Worm (Caenorhabditis elegans) whole organism, early embryonic: Measurements from ENCODE around the gene feh-1.

Experiments used
- B0310.2 ChIP-seq: sonication (generic microtip); optimal IDR thresholded peaks from 2 replicates; lab custom pipeline; 2016; ENCODE audit warnings: mild to moderate bottlenecking, missing genetic modification characterization, missing compliant biosample characterization
- F13C5.2 ChIP-seq: sonication (generic microtip); optimal IDR thresholded peaks from 2 replicates; lab custom pipeline; 2017; ENCODE audit warnings: mild to moderate bottlenecking, missing genetic modification characterization, inconsistent platforms, missing compliant biosample characterization
- aly-1 ChIP-seq: sonication (generic microtip); optimal IDR thresholded peaks from 2 replicates; lab custom pipeline; 2016; ENCODE audit warnings: missing genetic modification characterization, missing compliant biosample characterization
- ama-1 ChIP-seq: fragments of 150-350 bp; optimal IDR thresholded peaks from 2 replicates; lab custom pipeline; 2014
- ceh-13 ChIP-seq: fragments of 200-800 bp; sonication (Bioruptor generic); optimal IDR thresholded peaks from 2 replicates; lab custom pipeline; 2018; ENCODE audit warnings: mild to moderate bottlenecking, missing genetic modification characterization, missing compliant biosample characterization
- ceh-36 ChIP-seq: sonication (generic microtip); optimal IDR thresholded peaks from 2 replicates; lab custom pipeline; 2016; ENCODE audit warnings: missing genetic modification characterization, inconsistent platforms, missing compliant biosample characterization
- ets-7 ChIP-seq: sonication (generic microtip); optimal IDR thresholded peaks from 2 replicates; lab custom pipeline; 2016; ENCODE audit warnings: missing genotype, missing genetic modification characterization, missing compliant biosample characterization
- flt-1 ChIP-seq: fragments of 200-800 bp; sonication (Bioruptor generic); IDR thresholded peaks from 2 replicates; pipeline ENCODE4 v1.3.6; 2022; ENCODE audit warnings: missing genetic modification characterization, missing compliant biosample characterization
- hmbx-1 ChIP-seq: sonication (generic microtip); optimal IDR thresholded peaks from 2 replicates; lab custom pipeline; 2016; ENCODE audit warnings: mild to moderate bottlenecking, missing genetic modification characterization, missing compliant biosample characterization
- hmg-4 ChIP-seq: fragments of 200-800 bp; sonication (Bioruptor generic); optimal IDR thresholded peaks from 2 replicates; lab custom pipeline; 2018; ENCODE audit warnings: mild to moderate bottlenecking, missing genetic modification characterization, missing compliant biosample characterization
- hnd-1 ChIP-seq: sonication (generic microtip); optimal IDR thresholded peaks from 2 replicates; lab custom pipeline; 2016; ENCODE audit warnings: missing genetic modification characterization, missing compliant biosample characterization
- pes-1 ChIP-seq: fragments of 200-800 bp; sonication (Bioruptor generic); IDR thresholded peaks from 2 replicates; pipeline ENCODE4 v1.3.6; 2022; ENCODE audit warnings: missing genetic modification reagents, missing genetic modification characterization, missing compliant biosample characterization
- scrt-1 ChIP-seq: fragments of 200-800 bp; sonication (Bioruptor generic); IDR thresholded peaks from 2 replicates; pipeline ENCODE4 v1.3.6; 2022; ENCODE audit warnings: missing genetic modification characterization, missing compliant biosample characterization
- sea-1 ChIP-seq: fragments of 200-800 bp; sonication (Bioruptor generic); conservative IDR thresholded peaks from 2 replicates; pipeline ENCODE4 v1.3.6; 2022; ENCODE audit warnings: missing genetic modification characterization, missing compliant biosample characterization
- tbx-11 ChIP-seq: fragments of 200-800 bp; sonication (Bioruptor generic); IDR thresholded peaks from 2 replicates; pipeline ENCODE4 v1.3.6; 2022; ENCODE audit warnings: missing genetic modification characterization, missing compliant biosample characterization
- tbx-37 ChIP-seq: fragments of 200-800 bp; sonication (Bioruptor generic); conservative IDR thresholded peaks from 2 replicates; pipeline ENCODE4 v1.3.6; 2022; ENCODE audit warnings: missing genetic modification reagents, missing genetic modification characterization, missing compliant biosample characterization
- tra-4 ChIP-seq: sonication (generic microtip); optimal IDR thresholded peaks from 2 replicates; lab custom pipeline; 2017; ENCODE audit warnings: missing genetic modification characterization, missing compliant biosample characterization

Gene feh-1

DNA sequence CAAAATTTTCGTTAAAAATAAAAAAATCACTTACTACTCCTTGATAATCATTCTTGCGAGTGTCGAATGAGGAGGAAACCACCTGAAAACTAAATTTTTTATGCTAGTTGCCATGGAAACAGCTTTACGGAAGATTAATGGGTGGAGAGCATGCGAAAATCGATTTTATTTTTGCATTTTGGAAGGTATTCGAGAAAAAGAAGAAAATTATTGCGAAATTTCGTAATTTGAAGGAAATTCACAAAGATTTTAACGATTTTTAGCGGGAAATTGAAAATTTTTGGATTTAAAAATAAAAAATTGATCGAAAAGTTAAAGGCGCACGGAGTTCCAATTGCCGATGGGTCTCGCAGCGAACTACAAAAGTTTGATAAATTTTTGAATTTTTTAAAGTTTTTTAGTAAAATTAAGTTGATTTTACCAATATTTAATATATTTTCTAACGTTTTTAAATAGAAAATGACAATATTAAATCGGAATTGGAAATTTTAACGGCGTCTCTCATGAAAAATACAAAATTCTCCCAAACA is 26.0 kb downstream of the feh-1 start, which contains the start of gene Y54F10AR.1:
Gene Y54F10AR.1, minus strand, starts transcription at position 51 of the 530 bp plus-strand sequence.
- TF ChIP-seq scrt-1 (GFP tag; lab: Robert Waterston, UW) (no peak), ceh-36 (tag; lab: Kevin White, UChicago) (no peak), hmg-4 (GFP tag; lab: Kevin White, UChicago) (no peak), ets-7 (no peak), hmbx-1 (tag; lab: Kevin White, UChicago) (no peak), F13C5.2 (tag; lab: Kevin White, UChicago) (no peak), ama-1 (lab: Kevin White, UChicago) (no peak), tbx-11 (GFP tag; lab: Robert Waterston, UW) (no peak), B0310.2 (no peak), tra-4 (no peak), pes-1 (GFP tag; lab: Robert Waterston, UW) (no peak)

DNA sequence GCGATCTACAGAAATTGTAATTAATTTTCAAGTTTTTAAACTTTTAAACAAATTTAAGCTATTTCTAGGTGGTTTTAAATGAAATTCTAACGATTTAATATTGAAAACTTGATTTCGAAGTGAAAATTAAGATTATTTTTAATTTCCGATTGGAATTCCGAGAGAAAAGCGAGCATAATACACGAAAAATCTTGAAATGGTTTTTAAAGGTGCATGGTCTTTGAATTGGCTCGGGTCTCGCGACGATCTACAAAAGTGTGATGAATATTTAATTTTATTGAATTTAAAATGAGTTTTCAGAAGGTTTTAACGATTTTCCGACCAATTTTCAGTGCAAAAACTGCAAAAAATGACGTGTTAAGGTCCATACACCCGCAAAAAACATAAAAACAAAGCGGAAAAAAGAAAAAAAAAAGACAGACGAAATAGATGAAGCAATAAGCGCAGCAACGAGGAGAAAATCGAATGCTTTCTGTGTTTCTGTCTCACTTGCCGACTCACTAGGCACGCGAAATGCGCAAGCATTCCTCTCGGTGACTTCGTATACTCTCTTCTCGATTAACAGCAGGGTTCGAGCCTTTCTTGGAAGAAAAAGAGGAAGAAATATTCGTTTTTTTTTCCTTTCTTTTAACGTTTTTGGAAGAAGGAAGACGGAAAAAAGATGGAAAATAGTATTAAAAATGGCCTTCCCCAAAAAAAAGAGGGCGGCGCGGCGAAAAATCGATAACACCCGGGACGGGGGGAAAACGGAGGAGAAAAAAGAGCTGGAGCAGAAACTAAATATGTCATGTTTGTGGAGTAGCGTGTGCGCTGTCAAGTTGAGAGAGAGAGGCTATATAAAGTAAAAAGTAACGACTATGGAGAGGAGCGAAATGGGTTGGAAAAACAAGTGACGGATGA is 26.9 kb downstream of the feh-1 start:
- TF ChIP-seq ceh-36 (tag; lab: Kevin White, UChicago) (no peak), hmg-4 (GFP tag; lab: Kevin White, UChicago) (peak; percentile 28), F13C5.2 (tag; lab: Kevin White, UChicago) (peak; percentile 55), pes-1 (GFP tag; lab: Robert Waterston, UW) (0 out of 2 replicates have a peak, but pooled peaks have one; percentile 47)

DNA sequence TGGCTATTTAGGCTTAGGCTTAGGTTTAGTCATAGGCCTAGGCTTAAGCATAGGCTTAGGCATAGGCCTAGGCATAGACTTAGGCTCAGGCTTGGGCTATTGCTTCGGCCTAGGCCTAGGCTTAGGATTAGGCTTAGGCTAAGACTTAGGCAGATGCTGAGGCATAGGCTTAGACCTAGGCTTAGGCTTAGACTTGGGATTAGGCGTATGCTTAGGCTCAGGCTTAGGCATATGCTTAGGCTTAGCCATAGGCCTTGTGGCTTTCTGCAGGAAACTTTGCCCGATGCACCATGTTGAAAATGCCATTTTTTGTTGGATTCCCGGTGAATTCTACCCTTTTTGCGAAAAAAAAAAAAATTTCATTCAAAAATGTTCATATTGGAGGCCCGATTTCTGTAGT is 28.3 kb downstream of the feh-1 start:
- no peak for TF ChIP-seq hmg-4 (GFP tag; lab: Kevin White, UChicago)
- TF ChIP-seq ceh-36 (tag; lab: Kevin White, UChicago) = peak; percentile 83

DNA sequence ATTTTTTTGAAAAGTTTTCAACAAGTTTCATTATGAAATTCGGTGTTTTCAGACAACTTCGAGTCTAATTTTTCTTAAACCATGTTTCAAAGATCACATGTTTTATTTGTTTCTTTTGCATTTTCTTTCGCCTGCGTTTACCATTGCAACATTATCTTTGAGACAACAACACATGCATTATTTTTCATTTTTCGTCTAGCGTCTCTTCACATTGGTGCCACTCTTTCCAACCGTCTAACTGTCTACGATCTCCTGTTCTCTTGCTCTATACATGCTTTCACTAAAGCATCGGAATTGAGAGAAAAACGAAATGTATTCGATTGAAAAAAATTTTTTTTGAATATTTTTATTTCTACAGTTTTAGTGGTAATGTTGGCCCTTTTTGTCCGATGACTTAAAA is 28.8 kb downstream of the feh-1 start:
- no peak for TF ChIP-seq ceh-13
- no peak for TF ChIP-seq flt-1 (GFP tag; lab: Robert Waterston, UW)
- no peak for TF ChIP-seq hnd-1 (tag; lab: Kevin White, UChicago)
- no peak for TF ChIP-seq sea-1 (GFP tag; lab: Robert Waterston, UW)
- TF ChIP-seq ama-1 (lab: Kevin White, UChicago) = no peak
- TF ChIP-seq B0310.2 = no peak
- TF ChIP-seq ceh-36 (tag; lab: Kevin White, UChicago) = no peak
- TF ChIP-seq ets-7 = no peak
- no peak for TF ChIP-seq tbx-37
- TF ChIP-seq tra-4 = no peak
- TF ChIP-seq pes-1 (GFP tag; lab: Robert Waterston, UW) = no peak
- TF ChIP-seq aly-1 = no peak
- TF ChIP-seq hmbx-1 (tag; lab: Kevin White, UChicago) = no peak

DNA sequence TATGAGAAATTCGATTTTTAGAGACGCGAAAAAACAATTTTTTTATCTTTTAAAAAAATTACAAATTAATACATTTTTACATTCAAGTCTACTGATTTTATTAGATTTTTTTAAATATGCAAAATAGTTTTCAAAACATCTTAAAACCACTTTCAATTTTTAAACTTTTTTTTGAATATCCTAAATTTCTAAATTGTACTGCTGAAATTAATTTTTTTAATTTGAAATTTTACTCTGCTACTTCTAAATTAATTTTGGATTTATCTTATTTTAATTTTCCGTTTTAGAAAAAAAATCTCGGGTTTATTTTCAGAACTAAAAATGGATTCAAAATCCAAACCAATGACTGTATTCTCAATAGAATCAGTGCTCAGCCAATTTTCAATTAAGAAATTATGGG is 29.3 kb downstream of the feh-1 start, which contains the start of gene Y71H2B.8:
Gene Y71H2B.8, plus strand, starts transcription at position 301 of the 400 bp plus-strand sequence.
- TF ChIP-seq F13C5.2 (tag; lab: Kevin White, UChicago) = no peak
- no peak for TF ChIP-seq scrt-1 (GFP tag; lab: Robert Waterston, UW)

DNA sequence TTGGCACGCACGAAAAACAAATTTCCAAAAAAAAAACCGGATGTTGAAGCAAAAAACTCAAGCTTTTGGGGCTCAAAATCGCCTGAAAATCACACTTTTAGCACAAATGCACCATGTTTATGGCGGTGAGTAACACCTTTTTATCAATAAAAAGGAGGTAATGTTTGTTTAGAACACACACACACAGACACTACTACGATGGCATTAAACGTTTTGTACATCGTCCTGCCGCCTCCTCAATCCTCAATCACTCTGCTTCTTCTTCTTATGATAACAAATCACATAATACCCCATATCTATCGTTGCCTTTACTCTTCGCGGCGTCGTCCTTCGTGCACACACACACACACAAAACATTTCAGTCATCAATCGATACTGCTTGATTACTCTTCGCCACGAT is 36.5 kb downstream of the feh-1 start, which contains the start of gene gpa-17:
Gene gpa-17, plus strand, starts transcription at position 363 of the 400 bp plus-strand sequence.
- TF ChIP-seq hmbx-1 (tag; lab: Kevin White, UChicago) (no peak), scrt-1 (GFP tag; lab: Robert Waterston, UW) (no peak), pes-1 (GFP tag; lab: Robert Waterston, UW) (no peak), ceh-36 (tag; lab: Kevin White, UChicago) (no peak), tbx-11 (GFP tag; lab: Robert Waterston, UW) (no peak), flt-1 (GFP tag; lab: Robert Waterston, UW) (no peak), ama-1 (lab: Kevin White, UChicago) (no peak), tra-4 (no peak), sea-1 (GFP tag; lab: Robert Waterston, UW) (no peak), ets-7 (no peak), ceh-13 (no peak), tbx-37 (no peak), hnd-1 (tag; lab: Kevin White, UChicago) (no peak), hmg-4 (GFP tag; lab: Kevin White, UChicago) (no peak)

DNA sequence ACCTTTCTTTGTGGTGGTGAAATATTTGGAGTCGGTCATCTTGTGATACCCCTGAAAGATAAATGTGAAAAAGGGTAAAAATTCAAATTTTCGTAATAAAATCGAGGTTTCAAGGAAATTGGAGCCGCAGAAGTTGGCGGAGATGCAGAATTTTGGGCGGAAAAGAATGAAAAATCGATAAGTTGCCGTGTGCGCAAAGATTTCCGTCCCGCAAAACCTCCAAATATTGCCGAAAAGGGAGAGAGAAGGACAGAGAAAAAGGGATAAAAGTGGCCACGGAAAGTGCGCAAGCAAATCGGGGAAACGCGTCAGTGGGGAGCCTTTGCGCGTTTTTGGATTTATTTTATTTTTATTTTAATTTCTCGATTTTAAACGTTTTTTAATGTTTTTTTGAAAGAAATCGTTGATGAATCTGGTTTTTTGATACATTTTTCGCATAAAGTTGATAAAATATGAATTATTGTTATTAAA is 47.3 kb downstream of the feh-1 start, which contains the start of gene apb-1:
Gene apb-1, minus strand, starts transcription at position 51 of the 471 bp plus-strand sequence.
- TF ChIP-seq hmg-4 (GFP tag; lab: Kevin White, UChicago) (peak; percentile 75), tbx-11 (GFP tag; lab: Robert Waterston, UW) (peak; percentile 65; the same call in 1 of the 2 replicates), aly-1 (no peak), B0310.2 (no peak), tra-4 (no peak), ets-7 (no peak), sea-1 (GFP tag; lab: Robert Waterston, UW) (0 out of 2 replicates have a peak, but pooled peaks have one; percentile 11), hmbx-1 (tag; lab: Kevin White, UChicago) (no peak), hnd-1 (tag; lab: Kevin White, UChicago) (no peak), ceh-13 (no peak), scrt-1 (GFP tag; lab: Robert Waterston, UW) (0 out of 2 replicates have a peak, but pooled peaks have one; percentile 50), ceh-36 (tag; lab: Kevin White, UChicago) (peak; percentile 42), tbx-37 (0 out of 2 replicates have a peak, but pooled peaks have one; percentile 38), flt-1 (GFP tag; lab: Robert Waterston, UW) (peak; percentile 68), pes-1 (GFP tag; lab: Robert Waterston, UW) (peak; percentile 74), F13C5.2 (tag; lab: Kevin White, UChicago) (peak; percentile 88), ama-1 (lab: Kevin White, UChicago) (no peak)
